Fruit fly (Drosophila melanogaster) whole organism, wandering third instar larva: ENCODE data around the gene Srp54k.

Experiments
- Mio ChIP-seq: sonication (Bioruptor generic); optimal IDR thresholded peaks from 2 replicates; lab custom pipeline; 2016; ENCODE audit warnings: missing biosample characterization, missing genetic modification characterization
- Vsx2 ChIP-seq: fragments of 200-300, 225-300 bp; sonication (Bioruptor generic); optimal IDR thresholded peaks from 2 replicates; lab custom pipeline; 2018; ENCODE audit warnings: missing biosample characterization, missing genetic modification characterization; ENCODE audit not compliant: partially characterized antibody
- brk ChIP-seq: fragments of 200-800 bp; sonication (Bioruptor generic); optimal IDR thresholded peaks from 2 replicates; lab custom pipeline; 2016; ENCODE audit warnings: missing biosample characterization, mild to moderate bottlenecking, missing genetic modification characterization
- ey ChIP-seq: fragments of 200-800 bp; sonication (Bioruptor generic); optimal IDR thresholded peaks from 2 replicates; lab custom pipeline; 2016; ENCODE audit warnings: missing biosample characterization, missing genetic modification characterization
- h ChIP-seq: fragments of 200-800 bp; sonication (Bioruptor generic); optimal IDR thresholded peaks from 3 replicates; lab custom pipeline; 2016; ENCODE audit warnings: missing biosample characterization, mild to moderate bottlenecking, missing genetic modification characterization
- rgr ChIP-seq: fragments of 200-800 bp; sonication (Bioruptor generic); optimal IDR thresholded peaks from 3 replicates; lab custom pipeline; 2016; ENCODE audit warnings: missing biosample characterization, mild to moderate bottlenecking, missing genetic modification characterization

DNA sequence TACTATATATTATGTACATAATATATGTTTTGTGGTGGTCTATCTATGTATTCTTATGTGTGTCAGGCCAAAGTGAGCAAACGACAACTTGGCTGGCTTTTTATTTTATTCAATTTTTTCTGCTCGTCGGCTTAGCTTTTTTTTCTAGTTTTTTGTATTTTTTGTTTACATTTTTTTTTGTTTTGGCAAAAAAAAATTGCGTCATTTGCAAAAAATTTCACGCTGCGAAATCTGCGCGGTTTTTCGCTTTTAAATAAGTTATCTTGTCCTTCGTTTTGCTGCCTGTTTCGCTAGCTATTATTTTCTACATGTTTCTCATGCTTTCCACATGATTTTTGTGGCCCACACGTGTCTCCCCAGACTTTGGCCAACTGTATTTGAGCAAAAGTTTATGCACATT, 20.0 kb downstream of the Srp54k start:
- TF ChIP-seq rgr: no peak
- TF ChIP-seq Vsx2 (GFP tag; lab: Kevin White, UChicago): no peak
- no peak for TF ChIP-seq h (GFP tag; lab: Kevin White, UChicago)
- no peak for TF ChIP-seq Mio (GFP tag; lab: Kevin White, UChicago)
- no peak for TF ChIP-seq ey (GFP tag; lab: Kevin White, UChicago)
- no peak for TF ChIP-seq brk (GFP tag; lab: Kevin White, UChicago)
